Fruit fly (Drosophila melanogaster) whole organism, embryonic: ENCODE data around the gene Fitm.

Source experiments
- Awh ChIP-seq: fragments of 200-800 bp; sonication (Bioruptor generic); IDR thresholded peaks from 2 replicates; pipeline ENCODE4, ENCODE4 v1.3.6; 2022; ENCODE audit warnings: missing biosample characterization, missing genetic modification characterization
- C15 ChIP-seq: fragments of 200-800 bp; sonication (Bioruptor generic); IDR thresholded peaks from 3 replicates; pipeline ENCODE4 v1.3.6; 2022; ENCODE audit warnings: missing biosample characterization, missing genetic modification characterization
- CG12769 ChIP-seq: fragments of 200-800 bp; sonication (Bioruptor generic); optimal IDR thresholded peaks from 2 replicates; lab custom pipeline; 2019; ENCODE audit warnings: missing biosample characterization, mild to moderate bottlenecking, missing genetic modification characterization, moderate library complexity
- CG14050 ChIP-seq: fragments of 200-800 bp; sonication (Bioruptor generic); IDR thresholded peaks from 3 replicates; pipeline ENCODE4 v1.3.6; 2022; ENCODE audit warnings: missing biosample characterization, missing genetic modification characterization
- CG15073 ChIP-seq: fragments of 200-800 bp; sonication (Bioruptor generic); optimal IDR thresholded peaks from 2 replicates; lab custom pipeline; 2016; ENCODE audit warnings: missing biosample characterization, missing genetic modification characterization
- CG16813 ChIP-seq: fragments of 200-800 bp; sonication (Bioruptor generic); IDR thresholded peaks from 3 replicates; pipeline ENCODE4 v1.3.6; 2022; ENCODE audit warnings: missing biosample characterization, missing genetic modification characterization; ENCODE audit not compliant: partially characterized antibody
- CG1792 ChIP-seq: fragments of 200-800 bp; sonication (Bioruptor generic); optimal IDR thresholded peaks from 2 replicates; lab custom pipeline; 2016; ENCODE audit warnings: missing biosample characterization, missing genetic modification characterization
- CG2129 ChIP-seq: fragments of 200-800 bp; sonication (Bioruptor generic); IDR thresholded peaks from 2 replicates; pipeline ENCODE4 v1.3.6; 2022; ENCODE audit warnings: missing biosample characterization, missing genetic modification characterization; ENCODE audit not compliant: partially characterized antibody
- CG2199 ChIP-seq: fragments of 200-800 bp; sonication (Bioruptor generic); IDR thresholded peaks from 3 replicates; pipeline ENCODE4 v1.3.6; 2022; ENCODE audit warnings: missing biosample characterization, missing genetic modification characterization
- CG2875 ChIP-seq: fragments of 200-800 bp; sonication (Bioruptor generic); optimal IDR thresholded peaks from 2 replicates; lab custom pipeline; 2017; ENCODE audit warnings: missing biosample characterization, mild to moderate bottlenecking, missing genetic modification characterization, missing genetic modification reagents
- CG3407 ChIP-seq: fragments of 200-800 bp; sonication (Bioruptor generic); optimal IDR thresholded peaks from 2 replicates; lab custom pipeline; 2018; ENCODE audit warnings: missing biosample characterization, mild to moderate bottlenecking, missing genetic modification characterization
- CG3726 ChIP-seq: fragments of 200-800 bp; sonication (Bioruptor generic); IDR thresholded peaks from 3 replicates; pipeline ENCODE4, ENCODE4 v1.3.6; 2022; ENCODE audit warnings: missing biosample characterization, missing genetic modification characterization
- CG4707 ChIP-seq: fragments of 200-800 bp; sonication (Bioruptor generic); optimal IDR thresholded peaks from 2 replicates; lab custom pipeline; 2018; ENCODE audit warnings: missing biosample characterization, mild to moderate bottlenecking, missing genetic modification characterization, moderate library complexity
- CG6654 ChIP-seq: fragments of 200-800 bp; sonication (Bioruptor generic); optimal IDR thresholded peaks from 2 replicates; lab custom pipeline; 2017; ENCODE audit warnings: missing biosample characterization, mild to moderate bottlenecking, missing genetic modification characterization
- CG6765 ChIP-seq: fragments of 200-800 bp; sonication (Bioruptor generic); optimal IDR thresholded peaks from 3 replicates; lab custom pipeline; 2017; ENCODE audit warnings: missing biosample characterization, mild to moderate bottlenecking, missing genetic modification characterization
- CG8290 ChIP-seq, 3 experiments: fragments of 200-800 bp; sonication (Bioruptor generic); optimal IDR thresholded peaks; 2 replicates each; lab custom pipeline; 2016 to 2019; ENCODE audit warnings: missing biosample characterization in 3 of 3, missing genetic modification characterization in 3 of 3, mild to moderate bottlenecking in 2 of 3, moderate library complexity in 1 of 3
- Dfd ChIP-seq, 2 experiments: fragments of >200 bp; optimal IDR thresholded peaks; 2 replicates each; lab custom pipeline; 2017; ENCODE audit warnings: missing biosample characterization in 2 of 2, missing genetic modification characterization in 2 of 2
- Fer1 ChIP-seq: fragments of 200-800 bp; sonication (Bioruptor generic); optimal IDR thresholded peaks from 2 replicates; lab custom pipeline; 2017; ENCODE audit warnings: missing biosample characterization, mild to moderate bottlenecking, missing genetic modification characterization
- Hand ChIP-seq: fragments of 200-800 bp; sonication (Bioruptor generic); optimal IDR thresholded peaks from 2 replicates; lab custom pipeline; 2017; ENCODE audit warnings: mild to moderate bottlenecking, missing biosample characterization, missing genetic modification reagents, missing genetic modification characterization
- HmgZ ChIP-seq: fragments of 200-800 bp; sonication (Bioruptor generic); optimal IDR thresholded peaks from 2 replicates; lab custom pipeline; 2018; ENCODE audit warnings: missing biosample characterization, mild to moderate bottlenecking, missing genetic modification characterization
- Hsf ChIP-seq: fragments of 200-800 bp; sonication (Bioruptor generic); optimal IDR thresholded peaks from 3 replicates; lab custom pipeline; 2016; ENCODE audit warnings: missing biosample characterization, missing genetic modification characterization
- Mad ChIP-seq: fragments of 200-800 bp; sonication (Bioruptor generic); optimal IDR thresholded peaks from 2 replicates; lab custom pipeline; 2016; ENCODE audit warnings: missing biosample characterization, missing genetic modification characterization
- Med ChIP-seq: fragments of 200-800 bp; sonication (Bioruptor generic); peaks from one replicate; lab custom pipeline; 2016; ENCODE audit warnings: missing biosample characterization, missing genetic modification characterization, mild to moderate bottlenecking, inconsistent platforms, moderate library complexity
- Mrtf ChIP-seq: fragments of 200-800 bp; sonication (Bioruptor generic); IDR thresholded peaks from 3 replicates; pipeline ENCODE4 v1.3.6; 2022; ENCODE audit warnings: missing biosample characterization, missing genetic modification characterization
- Nf-YB ChIP-seq: fragments of 200-800 bp; sonication (Bioruptor generic); optimal IDR thresholded peaks from 3 replicates; lab custom pipeline; 2019; ENCODE audit warnings: missing biosample characterization, mild to moderate bottlenecking, missing genetic modification characterization, moderate library complexity
- Poxn ChIP-seq: fragments of 200-800 bp; sonication (Bioruptor generic); IDR thresholded peaks from 2 replicates; pipeline ENCODE4 v1.3.6; 2022; ENCODE audit warnings: missing biosample characterization, missing genetic modification characterization
- Ptx1 ChIP-seq: fragments of 200-800 bp; sonication (Bioruptor generic); IDR thresholded peaks from 2 replicates; pipeline ENCODE4 v1.3.6; 2022; ENCODE audit warnings: missing biosample characterization, missing genetic modification characterization
- Ravus ChIP-seq: fragments of 200-800 bp; sonication (Bioruptor generic); IDR thresholded peaks from 2 replicates; pipeline ENCODE4 v1.3.6; 2022; ENCODE audit warnings: missing biosample characterization, missing genetic modification characterization
- Ssrp ChIP-seq: fragments of 200-800 bp; sonication (Bioruptor generic); optimal IDR thresholded peaks from 2 replicates; lab custom pipeline; 2018; ENCODE audit warnings: missing biosample characterization, mild to moderate bottlenecking, missing genetic modification characterization, moderate library complexity
- Stat92E ChIP-seq, 3 experiments: fragments of >200 bp in 2 of 3; fragments of 200-800 bp in 1 of 3; sonication (Bioruptor generic) in 1 of 3; optimal IDR thresholded peaks; 2 replicates each; lab custom pipeline; 2017 to 2019; ENCODE audit warnings: missing biosample characterization in 3 of 3, missing genetic modification characterization in 3 of 3, mild to moderate bottlenecking in 1 of 3, moderate library complexity in 1 of 3
- Tbp ChIP-seq: fragments of >200 bp; optimal IDR thresholded peaks from 2 replicates; lab custom pipeline; 2018; ENCODE audit warnings: missing biosample characterization, missing genetic modification characterization
- ab ChIP-seq: fragments of 200-800 bp; sonication (Bioruptor generic); optimal IDR thresholded peaks from 2 replicates; lab custom pipeline; 2016; ENCODE audit warnings: missing biosample characterization, missing genetic modification characterization
- az2 ChIP-seq: fragments of 200-800 bp; sonication (Bioruptor generic); optimal IDR thresholded peaks from 3 replicates; lab custom pipeline; 2016; ENCODE audit warnings: missing biosample characterization, missing genetic modification characterization
- bab2 ChIP-seq: fragments of 200-800 bp; sonication (Bioruptor generic); optimal IDR thresholded peaks from 2 replicates; lab custom pipeline; 2016; ENCODE audit warnings: missing biosample characterization, missing genetic modification characterization
- cato ChIP-seq: fragments of 200-800 bp; sonication (Bioruptor generic); optimal IDR thresholded peaks from 2 replicates; lab custom pipeline; 2016; ENCODE audit warnings: missing biosample characterization, missing genetic modification characterization, borderline replicate concordance
- chif ChIP-seq, 2 experiments: fragments of 200-800 bp; sonication (Bioruptor generic); optimal IDR thresholded peaks; 3 replicates each; lab custom pipeline; 2016; ENCODE audit warnings: missing biosample characterization in 2 of 2, missing genetic modification characterization in 2 of 2
- crol ChIP-seq: fragments of 200-800 bp; sonication (Bioruptor generic); IDR thresholded peaks from 2 replicates; pipeline ENCODE4 v1.3.6; 2022; ENCODE audit warnings: missing biosample characterization, missing genetic modification characterization
- ems ChIP-seq: fragments of 200-800 bp; sonication (Bioruptor generic); optimal IDR thresholded peaks from 3 replicates; lab custom pipeline; 2016; ENCODE audit warnings: missing biosample characterization, missing genetic modification characterization
- ewg ChIP-seq: fragments of 200-800 bp; sonication (Bioruptor generic); optimal IDR thresholded peaks from 3 replicates; lab custom pipeline; 2017; ENCODE audit warnings: mild to moderate bottlenecking, missing biosample characterization, missing genetic modification reagents, missing genetic modification characterization
- gfzf ChIP-seq: fragments of 200-800 bp; sonication (Bioruptor generic); optimal IDR thresholded peaks from 2 replicates; lab custom pipeline; 2016; ENCODE audit warnings: missing biosample characterization, mild to moderate bottlenecking, missing genetic modification characterization, moderate library complexity
- grn ChIP-seq: fragments of 200-800 bp; sonication (Bioruptor generic); optimal IDR thresholded peaks from 3 replicates; lab custom pipeline; 2017; ENCODE audit warnings: missing biosample characterization, missing genetic modification characterization
- mam ChIP-seq: fragments of 200-800 bp; sonication (Bioruptor generic); optimal IDR thresholded peaks from 3 replicates; lab custom pipeline; 2016; ENCODE audit warnings: missing biosample characterization, missing genetic modification characterization
- pfk ChIP-seq: fragments of 200-800 bp; sonication (Bioruptor generic); optimal IDR thresholded peaks from 2 replicates; lab custom pipeline; 2018; ENCODE audit warnings: missing biosample characterization, mild to moderate bottlenecking, missing genetic modification characterization, moderate library complexity
- pho ChIP-seq: fragments of 200-800 bp; sonication (Bioruptor generic); optimal IDR thresholded peaks from 2 replicates; lab custom pipeline; 2016; ENCODE audit warnings: missing biosample characterization, missing genetic modification characterization
- phol ChIP-seq: fragments of 200-800 bp; sonication (Bioruptor generic); optimal IDR thresholded peaks from 3 replicates; lab custom pipeline; 2018; ENCODE audit warnings: missing biosample characterization, mild to moderate bottlenecking, missing genetic modification characterization, moderate library complexity
- pnt ChIP-seq: fragments of 200-800 bp; sonication (Bioruptor generic); optimal IDR thresholded peaks from 3 replicates; lab custom pipeline; 2016; ENCODE audit warnings: missing biosample characterization, missing genetic modification characterization
- row ChIP-seq: fragments of 200-800 bp; sonication (Bioruptor generic); IDR thresholded peaks from 3 replicates; pipeline ENCODE4 v1.3.6; 2022; ENCODE audit warnings: missing biosample characterization, missing genetic modification characterization
- shn ChIP-seq: fragments of 200-800 bp; sonication (Bioruptor generic); optimal IDR thresholded peaks from 3 replicates; lab custom pipeline; 2016; ENCODE audit warnings: missing biosample characterization, missing genetic modification characterization
- sima ChIP-seq: fragments of 200-800 bp; sonication (Bioruptor generic); optimal IDR thresholded peaks from 2 replicates; lab custom pipeline; 2016; ENCODE audit warnings: missing biosample characterization, missing genetic modification characterization
- sna ChIP-seq: fragments of 200-800 bp; sonication (Bioruptor generic); IDR thresholded peaks from 2 replicates; pipeline ENCODE4 v1.3.6; 2022; ENCODE audit warnings: missing biosample characterization, missing genetic modification characterization; ENCODE audit not compliant: partially characterized antibody
- sob ChIP-seq: fragments of 200-800 bp; sonication (Bioruptor generic); IDR thresholded peaks from 2 replicates; pipeline ENCODE4 v1.3.6; 2022; ENCODE audit warnings: missing biosample characterization, missing genetic modification characterization

The Fitm gene

dm6 chr3L:5187572-5187934, 41.7 kb upstream of the Fitm start (continued):
- peak; percentile 52 for TF ChIP-seq Hsf (GFP tag; lab: Kevin White, UChicago)
- TF ChIP-seq Med (GFP tag; lab: Kevin White, UChicago), result peak; percentile 81
- TF ChIP-seq cato (GFP tag; lab: Kevin White, UChicago), result no peak
- peak; percentile 33 to 66 for TF ChIP-seq chif (GFP tag; optimal IDR thresholded peaks at IDR 0.05; lab: Kevin White, UChicago)
- no peak for TF ChIP-seq CG6765 (GFP tag; lab: Kevin White, UChicago)
- no peak for TF ChIP-seq ab (GFP tag; lab: Kevin White, UChicago)
- TF ChIP-seq CG2875 (GFP tag; lab: Kevin White, UChicago), result no peak
- no peak for TF ChIP-seq CG2199 (GFP tag; lab: Robert Waterston, UW)
- TF ChIP-seq CG3726 (GFP tag; lab: Robert Waterston, UW), result peak; percentile 74; the same call in 2 of the 3 replicates
- no peak for TF ChIP-seq CG4707 (GFP tag; lab: Kevin White, UChicago)
- no peak for TF ChIP-seq Hand (GFP tag; lab: Kevin White, UChicago)
- TF ChIP-seq ems (GFP tag; lab: Kevin White, UChicago), result no peak
- TF ChIP-seq row (GFP tag; lab: Robert Waterston, UW), result peak; percentile 63
- TF ChIP-seq Stat92E (GFP tag; optimal IDR thresholded peaks at IDR 0.05; lab: Kevin White, UChicago), result no peak
- no peak for TF ChIP-seq CG8290 (GFP tag; optimal IDR thresholded peaks at IDR 0.05; lab: Kevin White, UChicago)
- peak in 1 of 2 experiments; percentile 65 for TF ChIP-seq CG8290 (tag; optimal IDR thresholded peaks at IDR 0.05; lab: Kevin White, UChicago)
- no peak for TF ChIP-seq C15 (GFP tag; lab: Robert Waterston, UW)
- no peak for TF ChIP-seq Dfd (GFP tag; optimal IDR thresholded peaks at IDR 0.05; lab: Kevin White, UChicago)
- TF ChIP-seq pfk (GFP tag; lab: Kevin White, UChicago), result no peak
- TF ChIP-seq CG15073 (GFP tag; lab: Kevin White, UChicago), result no peak
- no peak for TF ChIP-seq HmgZ
- TF ChIP-seq phol (tag; lab: Kevin White, UChicago), result peak; percentile 77
- peak; percentile 69 for TF ChIP-seq CG12769 (tag; lab: Kevin White, UChicago)
- TF ChIP-seq CG16813 (GFP tag; lab: Robert Waterston, UW), result no peak
- TF ChIP-seq Nf-YB (GFP tag; lab: Kevin White, UChicago), result peak; percentile 3
- peak; percentile 45; the same call in 1 of the 2 replicates for TF ChIP-seq Awh (GFP tag; lab: Robert Waterston, UW)
- peak; percentile 42 for TF ChIP-seq az2
- TF ChIP-seq ewg, result peak; percentile 8
- peak; percentile 77 for TF ChIP-seq Ssrp (tag; lab: Kevin White, UChicago)
- TF ChIP-seq Tbp (GFP tag; lab: Kevin White, UChicago), result no peak
- no peak for TF ChIP-seq CG14050 (GFP tag; lab: Robert Waterston, UW)
- peak; percentile 23 for TF ChIP-seq CG3407 (GFP tag; lab: Kevin White, UChicago)
- peak; percentile 29 for TF ChIP-seq shn (GFP tag; lab: Kevin White, UChicago)
- peak; percentile 62 for TF ChIP-seq bab2 (GFP tag; lab: Kevin White, UChicago)
- TF ChIP-seq Ptx1 (GFP tag; lab: Robert Waterston, UW), result peak; percentile 77
- TF ChIP-seq mam (GFP tag; lab: Kevin White, UChicago), result peak; percentile 43
- no peak for TF ChIP-seq Poxn (GFP tag; lab: Robert Waterston, UW)
- TF ChIP-seq Ravus, result no peak
- no peak for TF ChIP-seq sima (GFP tag; lab: Kevin White, UChicago)
- no peak for TF ChIP-seq pnt (GFP tag; lab: Kevin White, UChicago)
- TF ChIP-seq Mad (GFP tag; lab: Kevin White, UChicago), result no peak
- peak; percentile 42 for TF ChIP-seq pho (GFP tag; lab: Kevin White, UChicago)
- TF ChIP-seq grn (GFP tag; lab: Kevin White, UChicago), result no peak
- peak; percentile 26 for TF ChIP-seq Fer1 (GFP tag; lab: Kevin White, UChicago)
- TF ChIP-seq CG1792 (GFP tag; lab: Kevin White, UChicago), result no peak
- no peak for TF ChIP-seq crol (GFP tag; lab: Robert Waterston, UW)
- peak; percentile 55; the same call in 2 of the 3 replicates for TF ChIP-seq Mrtf (GFP tag; lab: Robert Waterston, UW)
- TF ChIP-seq CG2129 (GFP tag; lab: Robert Waterston, UW), result no peak
- peak; percentile 37 for TF ChIP-seq CG6654 (GFP tag; lab: Kevin White, UChicago)
- peak; percentile 25; the same call in 1 of the 2 replicates for TF ChIP-seq sob
- no peak for TF ChIP-seq gfzf (GFP tag; lab: Kevin White, UChicago)
- TF ChIP-seq sna (GFP tag; lab: Robert Waterston, UW), result no peak
